Worm (Caenorhabditis elegans) whole organism, L4 larva: ENCODE data around the gene D1046.18.
A peak's percentile ranks its signal among the peaks of the same experiment; 100 is the strongest.

ENCODE experiments used
- F44E2.7 ChIP-seq: fragments of 200-800 bp; sonication (Bioruptor generic); IDR thresholded peaks from 2 replicates; pipeline ENCODE4 v2.1.2; 2022; ENCODE audit warnings: missing genetic modification characterization, missing compliant biosample characterization
- R02D3.7 ChIP-seq: fragments of 150-350 bp; sonication (generic microtip); optimal IDR thresholded peaks from 3 replicates; lab custom pipeline; 2014; ENCODE audit warnings: missing biosample characterization, missing genetic modification characterization
- T20F7.1 ChIP-seq: fragments of 200-800 bp; sonication (Bioruptor generic); optimal IDR thresholded peaks from 2 replicates; lab custom pipeline; 2018; ENCODE audit warnings: mild to moderate bottlenecking, missing genetic modification characterization, missing compliant biosample characterization
- T26A8.4 ChIP-seq: fragments of 200-800 bp; sonication (Bioruptor generic); IDR thresholded peaks from 2 replicates; pipeline ENCODE4 v1.3.6; 2022; ENCODE audit warnings: missing genetic modification characterization, missing compliant biosample characterization
- Y48G9A.11 ChIP-seq: fragments of 200-800 bp; sonication (Bioruptor generic); IDR thresholded peaks from 2 replicates; pipeline ENCODE4 v1.3.6; 2022; ENCODE audit warnings: missing genetic modification reagents, missing genetic modification characterization, missing compliant biosample characterization
- Y5F2A.4 ChIP-seq: fragments of 200-800 bp; sonication (Bioruptor generic); optimal IDR thresholded peaks from 2 replicates; lab custom pipeline; 2018; ENCODE audit warnings: mild to moderate bottlenecking, missing genetic modification characterization, missing compliant biosample characterization
- ZK546.5 ChIP-seq, 2 experiments: sonication (generic microtip); optimal IDR thresholded peaks; 2 replicates each; lab custom pipeline; 2017; ENCODE audit warnings: missing biosample characterization in 2 of 2, missing genetic modification characterization in 2 of 2
- aha-1 ChIP-seq: fragments of 150-350 bp; peaks from one replicate; lab custom pipeline; 2014; ENCODE audit warnings: missing biosample characterization, missing genetic modification characterization
- aly-2 ChIP-seq: sonication (generic microtip); optimal IDR thresholded peaks from 2 replicates; lab custom pipeline; 2018; ENCODE audit warnings: missing biosample characterization, missing genetic modification characterization
- arid-1 ChIP-seq: fragments of 200-800 bp; sonication (Bioruptor generic); conservative IDR thresholded peaks from 2 replicates; pipeline ENCODE4 v1.3.6; 2022; ENCODE audit warnings: missing genetic modification reagents, missing genetic modification characterization, missing compliant biosample characterization
- ceh-28 ChIP-seq: fragments of 150-350 bp; optimal IDR thresholded peaks from 2 replicates; lab custom pipeline; 2014; ENCODE audit warnings: missing biosample characterization, missing genetic modification reagents, missing genetic modification characterization
- ceh-32 ChIP-seq: sonication (generic microtip); optimal IDR thresholded peaks from 2 replicates; lab custom pipeline; 2016; ENCODE audit warnings: mild to moderate bottlenecking, missing genetic modification characterization, missing compliant biosample characterization; ENCODE audit not compliant: poor library complexity
- ceh-62 ChIP-seq: sonication (generic microtip); optimal IDR thresholded peaks from 2 replicates; lab custom pipeline; 2017; ENCODE audit warnings: missing biosample characterization, missing genetic modification characterization
- ceh-82 ChIP-seq: sonication (generic microtip); optimal IDR thresholded peaks from 2 replicates; lab custom pipeline; 2017; ENCODE audit warnings: missing biosample characterization, missing genetic modification characterization
- ces-1 ChIP-seq: fragments of 150-350 bp; sonication (generic microtip); optimal IDR thresholded peaks from 4 replicates; lab custom pipeline; 2014; ENCODE audit warnings: missing biosample characterization, missing genetic modification reagents, missing genetic modification characterization
- cey-2 ChIP-seq: sonication (generic microtip); optimal IDR thresholded peaks from 3 replicates; lab custom pipeline; 2017; ENCODE audit warnings: missing genetic modification characterization, mild to moderate bottlenecking, missing compliant biosample characterization, antibody characterized with exemption, borderline replicate concordance; ENCODE audit not compliant: insufficient read depth
- daf-12 ChIP-seq: fragments of 150-350 bp; optimal IDR thresholded peaks from 2 replicates; lab custom pipeline; 2014; ENCODE audit warnings: missing biosample characterization, missing genetic modification reagents, missing genetic modification characterization
- daf-16 ChIP-seq, 3 experiments: sonication (generic microtip); optimal IDR thresholded peaks; 2 replicates each; lab custom pipeline; 2016 to 2017; ENCODE audit warnings: missing genetic modification characterization in 3 of 3, missing genetic modification reagents in 3 of 3, mild to moderate bottlenecking in 2 of 3, missing compliant biosample characterization in 2 of 3, missing biosample characterization in 1 of 3, moderate library complexity in 1 of 3
- dmd-6 ChIP-seq: fragments of 200-800 bp; sonication (Bioruptor generic); IDR thresholded peaks from 2 replicates; pipeline ENCODE4 v1.3.6; 2022; ENCODE audit warnings: missing genetic modification reagents, missing genetic modification characterization, missing compliant biosample characterization
- dmd-8 ChIP-seq: fragments of 200-800 bp; sonication (Bioruptor generic); IDR thresholded peaks from 2 replicates; pipeline ENCODE4 v1.3.6; 2022; ENCODE audit warnings: missing genetic modification characterization, missing compliant biosample characterization
- dmd-9 ChIP-seq: fragments of 200-800 bp; sonication (Bioruptor generic); IDR thresholded peaks from 2 replicates; pipeline ENCODE4 v1.3.6; 2022; ENCODE audit warnings: missing genetic modification reagents, missing genetic modification characterization, missing compliant biosample characterization
- egl-43 ChIP-seq: fragments of 200-800 bp; sonication (Bioruptor generic); IDR thresholded peaks from 2 replicates; pipeline ENCODE4 v1.3.6; 2022; ENCODE audit warnings: missing genetic modification reagents, missing genetic modification characterization, missing compliant biosample characterization
- fkh-10 ChIP-seq: fragments of 150-350 bp; optimal IDR thresholded peaks from 2 replicates; lab custom pipeline; 2014; ENCODE audit warnings: missing biosample characterization, missing genetic modification reagents, missing genetic modification characterization
- fos-1 ChIP-seq: fragments of 150-350 bp; optimal IDR thresholded peaks from 2 replicates; lab custom pipeline; 2014; ENCODE audit warnings: missing biosample characterization, missing genetic modification characterization
- hmg-1.1 ChIP-seq: fragments of 200-800 bp; sonication (Bioruptor generic); IDR thresholded peaks from 2 replicates; pipeline ENCODE4 v1.3.6; 2022; ENCODE audit warnings: missing genetic modification reagents, missing genetic modification characterization, missing compliant biosample characterization
- lin-13 ChIP-seq: fragments of 150-350 bp; optimal IDR thresholded peaks from 2 replicates; lab custom pipeline; 2014; ENCODE audit warnings: missing biosample characterization, missing genetic modification reagents, missing genetic modification characterization
- lin-38 ChIP-seq: fragments of 200-800 bp; sonication (Bioruptor generic); IDR thresholded peaks from 2 replicates; pipeline ENCODE4 v1.3.6; 2022; ENCODE audit warnings: missing genetic modification reagents, missing genetic modification characterization, missing compliant biosample characterization
- lsy-2 ChIP-seq, 2 experiments: fragments of 150-350 bp in 1 of 2; sonication (generic microtip) in 1 of 2; optimal IDR thresholded peaks; 2 replicates each; lab custom pipeline; 2014 to 2017; ENCODE audit warnings: missing biosample characterization in 2 of 2, missing genetic modification characterization in 2 of 2
- madf-5 ChIP-seq, 2 experiments: fragments of 200-800 bp; sonication (Bioruptor generic); IDR thresholded peaks; 2 replicates each; pipeline ENCODE4 v1.3.6; 2022; ENCODE audit warnings: missing compliant biosample characterization in 2 of 2, missing genetic modification characterization in 2 of 2
- madf-9 ChIP-seq: fragments of 200-800 bp; sonication (Bioruptor generic); conservative IDR thresholded peaks from 2 replicates; pipeline ENCODE4 v1.3.6; 2022; ENCODE audit warnings: missing genetic modification reagents, missing genetic modification characterization, missing compliant biosample characterization
- mdl-1 ChIP-seq, 2 experiments: fragments of 150-350 bp in 1 of 2; sonication (generic microtip) in 1 of 2; optimal IDR thresholded peaks; 2 replicates each; lab custom pipeline; 2014 to 2017; ENCODE audit warnings: missing biosample characterization in 2 of 2, missing genetic modification characterization in 2 of 2
- mdt-29 ChIP-seq: fragments of 200-800 bp; sonication (Bioruptor generic); IDR thresholded peaks from 2 replicates; pipeline ENCODE4 v1.3.6; 2022; ENCODE audit warnings: missing genetic modification reagents, missing genetic modification characterization, missing compliant biosample characterization
- mxl-3 ChIP-seq: fragments of 200-800 bp; sonication (Bioruptor generic); optimal IDR thresholded peaks from 2 replicates; lab custom pipeline; 2018; ENCODE audit warnings: mild to moderate bottlenecking, missing genetic modification characterization, missing compliant biosample characterization
- nhr-102 ChIP-seq: sonication (generic microtip); optimal IDR thresholded peaks from 2 replicates; lab custom pipeline; 2016; ENCODE audit warnings: mild to moderate bottlenecking, missing genetic modification characterization, moderate library complexity, missing compliant biosample characterization
- nhr-11 ChIP-seq: fragments of 150-350 bp; optimal IDR thresholded peaks from 2 replicates; lab custom pipeline; 2014; ENCODE audit warnings: missing biosample characterization, missing genetic modification characterization
- nhr-6 ChIP-seq: fragments of 150-350 bp; optimal IDR thresholded peaks from 2 replicates; lab custom pipeline; 2014; ENCODE audit warnings: missing biosample characterization, missing genetic modification characterization
- pha-4 ChIP-seq, 2 experiments: fragments of 150-350 bp in 1 of 2; fragments of 200-800 bp in 1 of 2; sonication (Bioruptor generic) in 1 of 2; IDR thresholded peaks in 1 of 2; optimal IDR thresholded peaks in 1 of 2; 2 replicates each; pipeline versions ENCODE4 v1.3.6 to Lab custom; 2014 to 2022; ENCODE audit warnings: missing genetic modification characterization in 2 of 2, missing genetic modification reagents in 2 of 2, missing biosample characterization in 1 of 2, missing compliant biosample characterization in 1 of 2
- saeg-2 ChIP-seq: fragments of 200-800 bp; sonication (Bioruptor generic); IDR thresholded peaks from 2 replicates; pipeline ENCODE4 v1.3.6; 2022; ENCODE audit warnings: missing genetic modification reagents, missing genetic modification characterization, missing compliant biosample characterization
- set-16 ChIP-seq: fragments of 200-800 bp; sonication (Bioruptor generic); IDR thresholded peaks from 2 replicates; pipeline ENCODE4 v1.3.6; 2022; ENCODE audit warnings: missing genetic modification reagents, missing genetic modification characterization, missing compliant biosample characterization
- tra-1 ChIP-seq: fragments of 200-800 bp; sonication (Bioruptor generic); IDR thresholded peaks from 2 replicates; pipeline ENCODE4 v1.3.6; 2022; ENCODE audit warnings: missing genetic modification reagents, missing genetic modification characterization, missing compliant biosample characterization
- unc-130 ChIP-seq: sonication (generic microtip); optimal IDR thresholded peaks from 2 replicates; lab custom pipeline; 2016; ENCODE audit warnings: missing genetic modification reagents, missing genetic modification characterization, missing compliant biosample characterization
- unc-62 ChIP-seq, 3 experiments: fragments of 150-350 bp in 1 of 3; sonication (generic microtip); optimal IDR thresholded peaks in 2 of 3; peaks in 1 of 3; 1 replicate in 1 of 3; 2 replicates in 2 of 3; lab custom pipeline; 2014 to 2017; ENCODE audit warnings: missing biosample characterization in 3 of 3, missing genetic modification characterization in 3 of 3, missing genetic modification reagents in 3 of 3, missing genotype in 1 of 3
- zag-1 ChIP-seq: fragments of 150-350 bp; optimal IDR thresholded peaks from 2 replicates; lab custom pipeline; 2014; ENCODE audit warnings: missing biosample characterization, missing genetic modification characterization
- zfp-3 ChIP-seq: fragments of 200-800 bp; sonication (Bioruptor generic); conservative IDR thresholded peaks from 2 replicates; pipeline ENCODE4 v1.3.6; 2022; ENCODE audit warnings: missing genetic modification reagents, missing genetic modification characterization, missing compliant biosample characterization
- zip-2 ChIP-seq: fragments of 150-350 bp; optimal IDR thresholded peaks from 2 replicates; lab custom pipeline; 2014; ENCODE audit warnings: missing biosample characterization, missing genetic modification characterization
- ztf-7 ChIP-seq: fragments of 150-350 bp; optimal IDR thresholded peaks from 2 replicates; lab custom pipeline; 2014; ENCODE audit warnings: missing biosample characterization, missing genetic modification characterization

Gene D1046.18

ce11 chrIV:8891131-8891530 lies 38.9 kb upstream of the D1046.18 start, which contains the start of gene spr-2 (continued):
- TF ChIP-seq aly-2 (no peak), egl-43 (GFP tag; lab: Robert Waterston, UW) (no peak)
- TF ChIP-seq, all 104 proteins: peak for 28

ce11 chrIV:8892558-8892957 lies 37.5 kb upstream of the D1046.18 start, which contains the start of gene C27B7.2:
TSS of gene C27B7.2 (plus strand) at chrIV:8892858.
- TF ChIP-seq pha-4 (GFP tag; IDR thresholded peaks at IDR 0.05; lab: Robert Waterston, UW) (no peak), pha-4 (tag; optimal IDR thresholded peaks at IDR 0.05; lab: Kevin White, UChicago) (no peak), lin-13 (GFP tag; lab: Kevin White, UChicago) (no peak), lin-38 (no peak), F44E2.7 (GFP tag; lab: Robert Waterston, UW) (no peak), nhr-11 (tag; lab: Kevin White, UChicago) (no peak), fos-1 (tag; lab: Kevin White, UChicago) (no peak), zip-2 (tag; lab: Kevin White, UChicago) (no peak), ceh-82 (tag; lab: Kevin White, UChicago) (no peak), mdt-29 (GFP tag; lab: Robert Waterston, UW) (no peak), R02D3.7 (tag; lab: Kevin White, UChicago) (no peak), ztf-7 (tag; lab: Kevin White, UChicago) (no peak), madf-5 (GFP tag; IDR thresholded peaks at IDR 0.05; lab: Robert Waterston, UW) (no peak), aha-1 (tag; lab: Kevin White, UChicago) (peak; percentile 43), saeg-2 (GFP tag; lab: Robert Waterston, UW) (no peak), dmd-8 (GFP tag; lab: Robert Waterston, UW) (0 out of 2 replicates have a peak, but pooled peaks have one; percentile 30), ceh-28 (no peak), nhr-6 (no peak), ZK546.5 (tag; optimal IDR thresholded peaks at IDR 0.05; lab: Kevin White, UChicago) (no peak), set-16 (GFP tag; lab: Robert Waterston, UW) (no peak), aly-2 (no peak), Y5F2A.4 (GFP tag; lab: Kevin White, UChicago) (no peak), T20F7.1 (GFP tag; lab: Kevin White, UChicago) (no peak), fkh-10 (GFP tag; lab: Kevin White, UChicago) (no peak), T26A8.4 (GFP tag; lab: Robert Waterston, UW) (0 out of 2 replicates have a peak, but pooled peaks have one; percentile 25), mdl-1 (tag; optimal IDR thresholded peaks at IDR 0.05; lab: Kevin White, UChicago) (no peak), daf-16 (GFP tag; optimal IDR thresholded peaks at IDR 0.05; lab: Kevin White, UChicago) (no peak), daf-16 (tag; optimal IDR thresholded peaks at IDR 0.05; lab: Kevin White, UChicago) (no peak), tra-1 (no peak), nhr-102 (tag; lab: Kevin White, UChicago) (no peak), Y48G9A.11 (GFP tag; lab: Robert Waterston, UW) (peak; percentile 46; the same call in 1 of the 2 replicates), mxl-3 (GFP tag; lab: Kevin White, UChicago) (no peak), ces-1 (GFP tag; lab: Kevin White, UChicago) (no peak), zfp-3 (GFP tag; lab: Robert Waterston, UW) (no peak)
- TF ChIP-seq, all 104 proteins: peak for 4

- TF ChIP-seq zag-1 (tag; lab: Kevin White, UChicago) (no peak), madf-9 (GFP tag; lab: Robert Waterston, UW) (no peak), nhr-102 (tag; lab: Kevin White, UChicago) (peak; percentile 32), R02D3.7 (tag; lab: Kevin White, UChicago) (no peak), arid-1 (peak; percentile 53; the same call in 1 of the 2 replicates), cey-2 (tag; lab: Kevin White, UChicago) (no peak), lsy-2 (tag; optimal IDR thresholded peaks at IDR 0.05; lab: Kevin White, UChicago) (peak in 1 of 2 experiments; percentile 82), ces-1 (GFP tag; lab: Kevin White, UChicago) (no peak), hmg-1.1 (GFP tag; lab: Robert Waterston, UW) (no peak), mxl-3 (GFP tag; lab: Kevin White, UChicago) (no peak), F44E2.7 (GFP tag; lab: Robert Waterston, UW) (no peak), unc-62 (GFP tag; optimal IDR thresholded peaks at IDR 0.05 in 1 of 2; lab: Kevin White, UChicago) (no peak), unc-62 (tag; optimal IDR thresholded peaks at IDR 0.05; lab: Kevin White, UChicago) (no peak), pha-4 (GFP tag; IDR thresholded peaks at IDR 0.05; lab: Robert Waterston, UW) (peak; percentile 50; the same call in 1 of the 2 replicates), pha-4 (tag; optimal IDR thresholded peaks at IDR 0.05; lab: Kevin White, UChicago) (peak; percentile 97), ceh-62 (tag; lab: Kevin White, UChicago) (no peak), ceh-28 (no peak), daf-12 (tag; lab: Kevin White, UChicago) (no peak), unc-130 (GFP tag; lab: Kevin White, UChicago) (peak; percentile 24), dmd-6 (GFP tag; lab: Robert Waterston, UW) (peak; percentile 41; the same call in 1 of the 2 replicates), ceh-32 (tag; lab: Kevin White, UChicago) (no peak), dmd-9 (GFP tag; lab: Robert Waterston, UW) (no peak)
Observed at ce11 chrIV:8893746-8894145, 36.3 kb upstream of the D1046.18 start, which contains the start of gene rad-54.L2. TSS of gene rad-54.L2 (plus strand) at chrIV:8894077.
